Fruit fly (Drosophila melanogaster): ENCODE data around the gene srw.

Gene srw

dm6 chr3L:4313299-4313698 lies 30.0 kb upstream of the srw start, which contains the start of gene Claspin (continued):
- TF ChIP-seq Nf-YC (tag; optimal IDR thresholded peaks at IDR 0.05) (peak; percentile 9), insv (GFP tag; optimal IDR thresholded peaks at IDR 0.05) (no peak), CG5180 (GFP tag; optimal IDR thresholded peaks at IDR 0.05) (no peak), CG6813 (GFP tag; optimal IDR thresholded peaks at IDR 0.05) (no peak), CG16863 (GFP tag; optimal IDR thresholded peaks at IDR 0.05) (peak; percentile 5), E2f1 (GFP tag; IDR thresholded peaks at IDR 0.05) (peak; percentile 66; the same call in 1 of the 2 replicates), gem (tag; optimal IDR thresholded peaks at IDR 0.05) (no peak), CG3847 (GFP tag; IDR thresholded peaks at IDR 0.05) (peak; percentile 86), slbo (GFP tag; IDR thresholded peaks at IDR 0.05) (peak; percentile 72), luna (GFP tag; optimal IDR thresholded peaks at IDR 0.05) (no peak), CG8290 (GFP tag; optimal IDR thresholded peaks at IDR 0.05) (peak; percentile 25), CG8290 (tag; optimal IDR thresholded peaks at IDR 0.05) (peak in 1 of 2 experiments; percentile 85), tx (GFP tag; optimal IDR thresholded peaks at IDR 0.05) (peak; percentile 30), CG42726 (GFP tag; IDR thresholded peaks at IDR 0.05; ENCODE audit: partially characterized antibody) (peak; percentile 26; the same call in 1 of the 2 replicates), tin (GFP tag; optimal IDR thresholded peaks at IDR 0.05) (peak; percentile 13), Myb (GFP tag; optimal IDR thresholded peaks at IDR 0.05) (peak; percentile 57), CG13424 (tag; optimal IDR thresholded peaks at IDR 0.05) (peak; percentile 25), ken (GFP tag; IDR thresholded peaks at IDR 0.05) (peak; percentile 41; the same call in 1 of the 3 replicates), CG10654 (GFP tag; optimal IDR thresholded peaks at IDR 0.05) (no peak), CG9817 (tag; optimal IDR thresholded peaks at IDR 0.05) (peak; percentile 38), CG10209 (GFP tag; optimal IDR thresholded peaks at IDR 0.05) (peak; percentile 54), D19A (tag; optimal IDR thresholded peaks at IDR 0.05) (no peak), CG15601 (tag; optimal IDR thresholded peaks at IDR 0.05) (peak; percentile 53), NfI (GFP tag; optimal IDR thresholded peaks at IDR 0.05) (peak; percentile 63), bigmax (GFP tag; optimal IDR thresholded peaks at IDR 0.05) (no peak), CG7372 (GFP tag; IDR thresholded peaks at IDR 0.05) (no peak), CG12155 (GFP tag; optimal IDR thresholded peaks at IDR 0.05) (peak; percentile 61), sna (GFP tag; IDR thresholded peaks at IDR 0.05; ENCODE audit: partially characterized antibody) (no peak), sqz (GFP tag; optimal IDR thresholded peaks at IDR 0.05) (no peak), CG32772 (GFP tag; IDR thresholded peaks at IDR 0.05) (no peak), CG8089 (GFP tag; optimal IDR thresholded peaks at IDR 0.05) (peak; percentile 33), Chrac-16 (GFP tag; optimal IDR thresholded peaks at IDR 0.05) (peak; percentile 44), gcm (GFP tag; optimal IDR thresholded peaks at IDR 0.05) (peak; percentile 94), sens (GFP tag) (peak; percentile 88), CG7786 (GFP tag; optimal IDR thresholded peaks at IDR 0.05) (peak; percentile 62), Atf-2 (GFP tag; optimal IDR thresholded peaks at IDR 0.05) (no peak), Ets97D (GFP tag; optimal IDR thresholded peaks at IDR 0.05) (peak; percentile 80), CG7556 (GFP tag; optimal IDR thresholded peaks at IDR 0.05) (no peak), CG10321 (GFP tag; IDR thresholded peaks at IDR 0.05) (no peak), sug (tag; optimal IDR thresholded peaks at IDR 0.05) (peak; percentile 57), run (tag; optimal IDR thresholded peaks at IDR 0.05) (no peak), lab (GFP tag; optimal IDR thresholded peaks at IDR 0.05) (peak; percentile 53), Bgb (GFP tag; IDR thresholded peaks at IDR 0.05; ENCODE audit: partially characterized antibody) (peak; percentile 65), her (GFP tag; optimal IDR thresholded peaks at IDR 0.05) (peak; percentile 10), ind (GFP tag; optimal IDR thresholded peaks at IDR 0.05) (peak; percentile 22), Lim3 (GFP tag; IDR thresholded peaks at IDR 0.05) (no peak), CG9609 (GFP tag; optimal IDR thresholded peaks at IDR 0.05) (peak; percentile 23), CHES-1-like (GFP tag; optimal IDR thresholded peaks at IDR 0.05) (peak; percentile 47), CG9932 (GFP tag; IDR thresholded peaks at IDR 0.05) (peak; percentile 73), Mad (GFP tag; optimal IDR thresholded peaks at IDR 0.05) (peak; percentile 54), CG10366 (GFP tag; IDR thresholded peaks at IDR 0.05) (peak; percentile 13; the same call in 1 of the 2 replicates), Ssrp (tag; optimal IDR thresholded peaks at IDR 0.05) (peak; percentile 15)
